Fruit fly (Drosophila melanogaster): ENCODE measurements around the gene mon2.

DNA sequence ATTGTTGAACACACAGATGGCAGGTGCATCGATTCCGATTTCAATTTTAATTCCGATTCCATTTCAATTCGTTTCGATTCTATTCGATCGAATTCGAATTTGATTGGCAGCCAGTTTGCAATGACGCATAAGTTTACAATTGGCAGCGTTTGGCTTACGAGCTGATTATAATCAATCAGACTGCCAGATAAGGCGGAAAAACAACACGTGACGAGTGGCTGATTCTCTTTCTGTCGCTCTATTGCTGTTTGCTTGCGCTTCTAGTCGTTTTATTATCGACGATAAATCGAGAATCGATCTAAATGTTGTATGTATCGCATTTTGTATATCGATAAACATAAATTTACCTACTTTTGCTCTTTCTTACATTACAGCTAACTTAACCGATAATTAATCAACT is 19.1 kb downstream of the mon2 start:
- no peak for TF ChIP-seq CG13204 (GFP tag; optimal IDR thresholded peaks at IDR 0.05)
- no peak for TF ChIP-seq CG32121 (GFP tag; IDR thresholded peaks at IDR 0.05)
- TF ChIP-seq Pif1A (GFP tag; optimal IDR thresholded peaks at IDR 0.05), result no peak
- no peak for TF ChIP-seq Snoo (tag; optimal IDR thresholded peaks at IDR 0.05)
- TF ChIP-seq CG10348 (GFP tag; IDR thresholded peaks at IDR 0.05), result no peak
- no peak for TF ChIP-seq rn (GFP tag; IDR thresholded peaks at IDR 0.05)
- TF ChIP-seq EcR (GFP tag; optimal IDR thresholded peaks at IDR 0.05), result no peak

Data from whole organism, pupa.